Worm (Caenorhabditis elegans): ENCODE data around the gene F13D12.8.

Gene F13D12.8

ce11 chrII:11742320-11742719, 9.9 kb upstream of the F13D12.8 start:
- TF ChIP-seq unc-62 (GFP tag; optimal IDR thresholded peaks at IDR 0.05) = no peak

ce11 chrII:11739199-11739598, 6.8 kb upstream of the F13D12.8 start, which contains the start of gene ctsa-1.2:
Gene ctsa-1.2, plus strand, starts transcription at chrII:11739358.
- no peak for TF ChIP-seq unc-62 (GFP tag; optimal IDR thresholded peaks at IDR 0.05)

ce11 chrII:11737347-11737746, 5.0 kb upstream of the F13D12.8 start:
- TF ChIP-seq unc-62 (GFP tag; optimal IDR thresholded peaks at IDR 0.05) = no peak

ce11 chrII:11733850-11734249, 1.5 kb upstream of the F13D12.8 start:
- no peak for TF ChIP-seq unc-62 (GFP tag; optimal IDR thresholded peaks at IDR 0.05)

ce11 chrII:11731174-11731724, 1.1 kb downstream of the F13D12.8 start:
- no peak for TF ChIP-seq unc-62 (GFP tag; optimal IDR thresholded peaks at IDR 0.05)

- no peak for TF ChIP-seq unc-62 (GFP tag; optimal IDR thresholded peaks at IDR 0.05)
Measured at ce11 chrII:11729757-11730535, 2.4 kb downstream of the F13D12.8 start.

- no peak for TF ChIP-seq unc-62 (GFP tag; optimal IDR thresholded peaks at IDR 0.05)
Measured at ce11 chrII:11728545-11729105, 3.8 kb downstream of the F13D12.8 start, which contains the start of gene alh-8. Gene alh-8, plus strand, starts transcription at chrII:11729055.

- no peak for TF ChIP-seq unc-62 (GFP tag; optimal IDR thresholded peaks at IDR 0.05)
Measured at ce11 chrII:11727438-11727837, 5.0 kb downstream of the F13D12.8 start.

ce11 chrII:11726470-11727106, 5.8 kb downstream of the F13D12.8 start, which contains the start of gene F13D12.5:
Gene F13D12.5, plus strand, starts transcription at chrII:11726814.
- no peak for TF ChIP-seq unc-62 (GFP tag; optimal IDR thresholded peaks at IDR 0.05)

ce11 chrII:11725615-11726014, 6.8 kb downstream of the F13D12.8 start:
- TF ChIP-seq unc-62 (GFP tag; optimal IDR thresholded peaks at IDR 0.05) = no peak

ce11 chrII:11724362-11724761, 8.0 kb downstream of the F13D12.8 start:
- TF ChIP-seq unc-62 (GFP tag; optimal IDR thresholded peaks at IDR 0.05) = no peak

ce11 chrII:11723904-11724303, 8.5 kb downstream of the F13D12.8 start, which contains the start of gene ldh-1:
Gene ldh-1, plus strand, starts transcription at chrII:11724204.
- no peak for TF ChIP-seq unc-62 (GFP tag; optimal IDR thresholded peaks at IDR 0.05)

- no peak for TF ChIP-seq unc-62 (GFP tag; optimal IDR thresholded peaks at IDR 0.05)
Measured at ce11 chrII:11722164-11722563, 10.2 kb downstream of the F13D12.8 start.

- TF ChIP-seq unc-62 (GFP tag; optimal IDR thresholded peaks at IDR 0.05) = no peak
Measured at ce11 chrII:11721604-11722003, 10.8 kb downstream of the F13D12.8 start.

ce11 chrII:11720819-11721218, 11.6 kb downstream of the F13D12.8 start:
- no peak for TF ChIP-seq unc-62 (GFP tag; optimal IDR thresholded peaks at IDR 0.05)

- no peak for TF ChIP-seq unc-62 (GFP tag; optimal IDR thresholded peaks at IDR 0.05)
Measured at ce11 chrII:11720102-11720501, 12.3 kb downstream of the F13D12.8 start, which contains the start of gene F13D12.3. Gene F13D12.3, plus strand, starts transcription at chrII:11720402.
